Worm (Caenorhabditis elegans) whole organism, early embryonic: Measurements from ENCODE around the gene W05E10.2.

Source experiments
- aly-1 ChIP-seq: sonication (generic microtip); optimal IDR thresholded peaks from 2 replicates; lab custom pipeline; 2016; ENCODE audit warnings: missing genetic modification characterization, missing compliant biosample characterization
- scrt-1 ChIP-seq: fragments of 200-800 bp; sonication (Bioruptor generic); IDR thresholded peaks from 2 replicates; pipeline ENCODE4 v1.3.6; 2022; ENCODE audit warnings: missing genetic modification characterization, missing compliant biosample characterization

- TF ChIP-seq scrt-1 (GFP tag; lab: Robert Waterston, UW): no peak
- no peak for TF ChIP-seq aly-1 (tag; lab: Kevin White, UChicago)
Observed at ce11 chrV:11697482-11697881, 10.5 kb downstream of the W05E10.2 start.
